Fruit fly (Drosophila melanogaster) Kc167 (cell line): ENCODE data around the gene CG13071.

Experiments used
- Myc ChIP-seq: fragments of >200 bp; optimal IDR thresholded peaks from 2 replicates; lab custom pipeline; 2017; ENCODE audit warnings: missing external identifiers
- psq ChIP-seq: fragments of >200 bp; optimal IDR thresholded peaks from 2 replicates; lab custom pipeline; 2017; ENCODE audit warnings: missing external identifiers
- ttk ChIP-seq: sonication (Bioruptor generic); optimal IDR thresholded peaks from 2 replicates; lab custom pipeline; 2017; ENCODE audit warnings: missing external identifiers

DNA sequence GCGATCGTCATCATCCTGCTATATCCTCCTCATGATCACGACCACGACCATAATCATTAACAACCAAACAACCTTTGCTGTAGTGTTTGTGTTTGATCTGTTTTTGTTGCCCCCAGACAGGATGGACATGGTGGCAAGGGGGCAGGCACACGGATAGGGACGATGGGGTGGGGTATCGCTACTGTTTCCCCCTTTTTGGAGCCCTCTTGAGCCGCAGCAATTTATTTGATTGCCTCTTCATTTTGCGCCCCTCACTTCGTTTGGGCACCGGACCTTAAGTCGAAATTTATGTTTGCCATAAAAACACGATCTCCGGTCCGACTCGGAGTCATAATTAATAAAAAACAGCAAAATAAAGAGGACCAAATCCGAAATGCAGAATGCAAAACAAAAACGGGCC, 46.7 kb upstream of the CG13071 start:
- TF ChIP-seq psq (lab: Kevin White, UChicago) (no peak), Myc (lab: Kevin White, UChicago) (no peak), ttk (lab: Kevin White, UChicago) (no peak)
